In the genomic region with DNA sequence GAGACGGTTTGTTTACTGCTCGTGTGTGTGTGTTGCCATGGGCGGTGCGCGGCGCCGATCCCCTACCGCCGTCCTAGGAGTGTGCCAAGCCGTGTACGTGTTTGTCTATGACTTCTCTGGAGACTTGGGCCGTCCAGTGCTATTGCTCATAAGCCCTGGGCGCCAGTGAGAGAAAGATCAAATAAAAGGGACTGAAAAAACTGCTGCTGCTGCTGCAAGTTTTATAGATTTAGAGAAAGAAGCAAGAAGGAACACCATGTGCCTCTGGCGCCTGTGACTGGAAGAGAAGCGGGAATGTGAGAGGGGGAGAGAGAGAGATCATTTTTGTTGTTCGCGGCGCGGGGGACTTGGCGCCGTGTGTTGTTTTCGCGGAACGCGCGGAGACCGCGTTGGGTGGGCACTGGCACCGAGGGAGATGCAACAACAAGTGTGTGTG, we compare ENCODE assay signal across 4 worm cellular contexts.
TF ChIP-seq lines count a peak whose summit lies in the region.

No protein-coding gene starts in this region.

TF ChIP-seq in whole organism, L1 larva, 84 proteins besides CTCF, POLR2A, EP300 and RAD21 (continued from another document):
- TF ChIP-seq nhr-77 (tag; optimal IDR thresholded peaks at IDR 0.05; lab: Kevin White, UChicago) (peak; percentile 70), zag-1 (tag; optimal IDR thresholded peaks at IDR 0.05; lab: Kevin White, UChicago) (no peak), sox-4 (tag; optimal IDR thresholded peaks at IDR 0.05; lab: Kevin White, UChicago) (no peak), lsy-2 (tag; optimal IDR thresholded peaks at IDR 0.05; lab: Kevin White, UChicago) (peak in 1 of 2 experiments; percentile 23), skn-1 (tag; optimal IDR thresholded peaks at IDR 0.05; lab: Kevin White, UChicago) (no peak), efl-1 (optimal IDR thresholded peaks at IDR 0.05; lab: Kevin White, UChicago) (no peak), efl-1 (GFP tag; optimal IDR thresholded peaks at IDR 0.05 in 1 of 2; lab: Kevin White, UChicago) (peak in 1 of 2 experiments; percentile 44), sup-37 (GFP tag; optimal IDR thresholded peaks at IDR 0.05; lab: Kevin White, UChicago) (peak; percentile 5), lin-14 (GFP tag; optimal IDR thresholded peaks at IDR 0.05; lab: Kevin White, UChicago) (peak; percentile 68), snpc-4 (tag; optimal IDR thresholded peaks at IDR 0.05; lab: Kevin White, UChicago) (no peak), nhr-20 (tag; optimal IDR thresholded peaks at IDR 0.05; lab: Kevin White, UChicago) (peak; percentile 16), ama-1 (optimal IDR thresholded peaks at IDR 0.05; lab: Kevin White, UChicago) (no peak), mdl-1 (tag; optimal IDR thresholded peaks at IDR 0.05; lab: Kevin White, UChicago) (peak in 1 of 2 experiments; percentile 32), hlh-17 (GFP tag; optimal IDR thresholded peaks at IDR 0.05; lab: Kevin White, UChicago; ENCODE audit: borderline replicate concordance) (no peak), elt-2 (tag; optimal IDR thresholded peaks at IDR 0.05; lab: Kevin White, UChicago) (no peak), lin-35 (GFP tag; optimal IDR thresholded peaks at IDR 0.05; lab: Kevin White, UChicago) (no peak)

TF ChIP-seq in whole organism, L2 larva, 48 proteins besides CTCF, POLR2A, EP300 and RAD21 (continued from another document):
- TF ChIP-seq nhr-77 (tag; optimal IDR thresholded peaks at IDR 0.05; lab: Kevin White, UChicago) (no peak), C34F6.9 (tag; optimal IDR thresholded peaks at IDR 0.05; lab: Kevin White, UChicago) (peak; percentile 8), mdl-1 (tag; optimal IDR thresholded peaks at IDR 0.05; lab: Kevin White, UChicago) (peak in 1 of 2 experiments; percentile 35), unc-62 (GFP tag; optimal IDR thresholded peaks at IDR 0.05; lab: Kevin White, UChicago) (no peak), ceh-82 (tag; optimal IDR thresholded peaks at IDR 0.05; lab: Kevin White, UChicago) (no peak), sma-3 (GFP tag; optimal IDR thresholded peaks at IDR 0.05; lab: Kevin White, UChicago) (no peak), fos-1 (tag; optimal IDR thresholded peaks at IDR 0.05; lab: Kevin White, UChicago) (peak; percentile 0), gmeb-1 (tag; optimal IDR thresholded peaks at IDR 0.05; lab: Kevin White, UChicago) (no peak), nhr-6 (tag; optimal IDR thresholded peaks at IDR 0.05; lab: Kevin White, UChicago) (no peak), elt-1 (tag; optimal IDR thresholded peaks at IDR 0.05; lab: Kevin White, UChicago) (no peak), dmd-4 (tag; optimal IDR thresholded peaks at IDR 0.05; lab: Kevin White, UChicago) (no peak), nhr-12 (tag; optimal IDR thresholded peaks at IDR 0.05; lab: Kevin White, UChicago) (no peak), nhr-129 (tag; optimal IDR thresholded peaks at IDR 0.05; lab: Kevin White, UChicago) (peak; percentile 45), snpc-4 (tag; optimal IDR thresholded peaks at IDR 0.05; lab: Kevin White, UChicago) (no peak), mab-5 (tag; optimal IDR thresholded peaks at IDR 0.05; lab: Kevin White, UChicago) (no peak), egl-27 (tag; optimal IDR thresholded peaks at IDR 0.05; lab: Kevin White, UChicago) (no peak), nhr-25 (tag; optimal IDR thresholded peaks at IDR 0.05; lab: Kevin White, UChicago) (no peak), unc-55 (GFP tag; optimal IDR thresholded peaks at IDR 0.05; lab: Kevin White, UChicago) (no peak), ama-1 (optimal IDR thresholded peaks at IDR 0.05; lab: Kevin White, UChicago) (no peak), lsy-2 (tag; optimal IDR thresholded peaks at IDR 0.05; lab: Kevin White, UChicago) (peak in 1 of 2 experiments; percentile 34), alr-1 (tag; optimal IDR thresholded peaks at IDR 0.05; lab: Kevin White, UChicago) (no peak), ceh-16 (tag; optimal IDR thresholded peaks at IDR 0.05; lab: Kevin White, UChicago) (no peak)
TF ChIP-seq in whole organism, L2 larva: peak in this region for 9.

TF ChIP-seq in whole organism, L3 larva, 47 proteins besides CTCF, POLR2A, EP300 and RAD21 (continued from another document):
- TF ChIP-seq lin-39 (tag; optimal IDR thresholded peaks at IDR 0.05; lab: Kevin White, UChicago): peak; percentile 1

TF ChIP-seq in whole organism, L4 larva, 104 proteins besides CTCF, POLR2A, EP300 and RAD21 (continued from another document):
- peak; percentile 70 for TF ChIP-seq hlh-11 (tag; optimal IDR thresholded peaks at IDR 0.05; lab: Kevin White, UChicago)
- TF ChIP-seq egl-27 (tag; optimal IDR thresholded peaks at IDR 0.05; lab: Kevin White, UChicago): no peak
- TF ChIP-seq daf-19 (GFP tag; conservative IDR thresholded peaks at IDR 0.05; lab: Robert Waterston, UW): no peak
- TF ChIP-seq hif-1 (tag; optimal IDR thresholded peaks at IDR 0.05; lab: Kevin White, UChicago): peak in 1 of 2 experiments; percentile 52
- no peak for TF ChIP-seq mdt-29 (GFP tag; IDR thresholded peaks at IDR 0.05; lab: Robert Waterston, UW)
- TF ChIP-seq lin-38 (GFP tag; IDR thresholded peaks at IDR 0.05; lab: Robert Waterston, UW): no peak
- TF ChIP-seq pqm-1 (tag; optimal IDR thresholded peaks at IDR 0.05; lab: Kevin White, UChicago): no peak
- peak; percentile 70 for TF ChIP-seq aha-1 (tag; lab: Kevin White, UChicago)
- peak; percentile 56 for TF ChIP-seq hmg-1.1 (GFP tag; IDR thresholded peaks at IDR 0.05; lab: Robert Waterston, UW)
- no peak for TF ChIP-seq ceh-32 (tag; optimal IDR thresholded peaks at IDR 0.05; lab: Kevin White, UChicago; ENCODE audit: poor library complexity)
- TF ChIP-seq Y48G9A.11 (GFP tag; IDR thresholded peaks at IDR 0.05; lab: Robert Waterston, UW): no peak
- TF ChIP-seq lim-7 (GFP tag; IDR thresholded peaks at IDR 0.05; lab: Robert Waterston, UW): no peak
- no peak for TF ChIP-seq zag-1 (tag; optimal IDR thresholded peaks at IDR 0.05; lab: Kevin White, UChicago)
- TF ChIP-seq mep-1 (tag; optimal IDR thresholded peaks at IDR 0.05; lab: Kevin White, UChicago): peak; percentile 43
- peak; percentile 55; the same call in 1 of the 2 replicates for TF ChIP-seq pha-4 (GFP tag; IDR thresholded peaks at IDR 0.05; lab: Robert Waterston, UW)
- TF ChIP-seq pha-4 (tag; optimal IDR thresholded peaks at IDR 0.05; lab: Kevin White, UChicago): no peak
- TF ChIP-seq duxl-1 (tag; optimal IDR thresholded peaks at IDR 0.05; lab: Kevin White, UChicago; ENCODE audit: poor library complexity): no peak
- TF ChIP-seq egl-43 (GFP tag; IDR thresholded peaks at IDR 0.05; lab: Robert Waterston, UW): 0 out of 2 replicates have a peak, but pooled peaks have one; percentile 27
- TF ChIP-seq nhr-42 (GFP tag; IDR thresholded peaks at IDR 0.05; lab: Robert Waterston, UW): no peak
- peak; percentile 75 for TF ChIP-seq mxl-3 (GFP tag; optimal IDR thresholded peaks at IDR 0.05; lab: Kevin White, UChicago)
- no peak for TF ChIP-seq zfp-3 (GFP tag; conservative IDR thresholded peaks at IDR 0.05; lab: Robert Waterston, UW)
- TF ChIP-seq daf-16 (GFP tag; optimal IDR thresholded peaks at IDR 0.05; lab: Kevin White, UChicago): peak in 1 of 2 experiments; percentile 94
- TF ChIP-seq daf-16 (tag; optimal IDR thresholded peaks at IDR 0.05; lab: Kevin White, UChicago): no peak
